Fruit fly (Drosophila melanogaster) whole organism, embryonic: ENCODE data around the gene Rab9Db.

Experiments
- Abd-B ChIP-seq: fragments of 200-800 bp; sonication (Bioruptor generic); optimal IDR thresholded peaks from 2 replicates; lab custom pipeline; 2018; ENCODE audit warnings: missing biosample characterization, mild to moderate bottlenecking, missing genetic modification characterization, moderate library complexity
- Ada2b ChIP-seq: fragments of 200-800 bp; sonication (Bioruptor generic); IDR thresholded peaks from 2 replicates; pipeline ENCODE4 v1.3.6; 2022; ENCODE audit warnings: missing biosample characterization, missing genetic modification characterization
- Bdp1 ChIP-seq: fragments of 200-800 bp; sonication (Bioruptor generic); optimal IDR thresholded peaks from 3 replicates; lab custom pipeline; 2016; ENCODE audit warnings: missing biosample characterization, missing genetic modification characterization
- Blimp-1 ChIP-seq: fragments of 200-800 bp; sonication (Bioruptor generic); optimal IDR thresholded peaks from 3 replicates; lab custom pipeline; 2018; ENCODE audit warnings: missing biosample characterization, missing genetic modification characterization, mild to moderate bottlenecking, moderate library complexity, missing genetic modification reagents
- CG11456 ChIP-seq: fragments of 200-800 bp; sonication (Bioruptor generic); IDR thresholded peaks from 3 replicates; pipeline ENCODE4 v1.3.6; 2022; ENCODE audit warnings: missing biosample characterization, missing genetic modification characterization
- CG12219 ChIP-seq: fragments of 200-800 bp; sonication (Bioruptor generic); optimal IDR thresholded peaks from 3 replicates; lab custom pipeline; 2018; ENCODE audit warnings: missing biosample characterization, mild to moderate bottlenecking, missing genetic modification characterization
- CG12659 ChIP-seq: fragments of 200-800 bp; sonication (Bioruptor generic); optimal IDR thresholded peaks from 3 replicates; lab custom pipeline; 2017; ENCODE audit warnings: mild to moderate bottlenecking, missing biosample characterization, missing genetic modification reagents, missing genetic modification characterization
- CG12942 ChIP-seq: fragments of 200-800 bp; sonication (Bioruptor generic); optimal IDR thresholded peaks from 3 replicates; lab custom pipeline; 2016; ENCODE audit warnings: missing biosample characterization, missing genetic modification characterization
- CG14667 ChIP-seq: fragments of 200-800 bp; sonication (Bioruptor generic); IDR thresholded peaks from 2 replicates; pipeline ENCODE4 v1.3.6; 2022; ENCODE audit warnings: missing biosample characterization, missing genetic modification characterization
- CG14710 ChIP-seq: fragments of 200-800 bp; sonication (Bioruptor generic); optimal IDR thresholded peaks from 3 replicates; lab custom pipeline; 2019; ENCODE audit warnings: missing biosample characterization, mild to moderate bottlenecking, missing genetic modification characterization, moderate library complexity
- CG15696 ChIP-seq: fragments of 200-800 bp; sonication (Bioruptor generic); optimal IDR thresholded peaks from 2 replicates; lab custom pipeline; 2019; ENCODE audit warnings: missing biosample characterization, mild to moderate bottlenecking, missing genetic modification characterization, moderate library complexity
- CG16779 ChIP-seq: fragments of 200-800 bp; sonication (Bioruptor generic); IDR thresholded peaks from 2 replicates; pipeline ENCODE4 v1.3.6; 2022; ENCODE audit warnings: missing biosample characterization, missing genetic modification characterization
- CG16815 ChIP-seq: fragments of 200-800 bp; sonication (Bioruptor generic); optimal IDR thresholded peaks from 3 replicates; lab custom pipeline; 2017; ENCODE audit warnings: missing biosample characterization, mild to moderate bottlenecking, missing genetic modification characterization
- CG18011 ChIP-seq: fragments of 200-800 bp; sonication (Bioruptor generic); optimal IDR thresholded peaks from 2 replicates; lab custom pipeline; 2017; ENCODE audit warnings: missing biosample characterization, missing genetic modification characterization, mild to moderate bottlenecking, moderate library complexity, missing genotype
- CG18619 ChIP-seq: fragments of 200-800 bp; sonication (Bioruptor generic); optimal IDR thresholded peaks from 3 replicates; lab custom pipeline; 2017; ENCODE audit warnings: missing biosample characterization, mild to moderate bottlenecking, missing genetic modification characterization
- CG2712 ChIP-seq: fragments of 200-800 bp; optimal IDR thresholded peaks from 3 replicates; lab custom pipeline; 2019; ENCODE audit warnings: missing biosample characterization, mild to moderate bottlenecking, missing genetic modification characterization, moderate library complexity
- CG33557 ChIP-seq: fragments of 200-800 bp; sonication (Bioruptor generic); optimal IDR thresholded peaks from 2 replicates; lab custom pipeline; 2019; ENCODE audit warnings: missing biosample characterization, mild to moderate bottlenecking, missing genetic modification characterization, moderate library complexity
- CG4404 ChIP-seq: fragments of 200-800 bp; sonication (Bioruptor generic); IDR thresholded peaks from 2 replicates; pipeline ENCODE4 v1.3.6; 2022; ENCODE audit warnings: missing biosample characterization, missing genetic modification characterization
- CG4424 ChIP-seq: fragments of 200-800 bp; sonication (Bioruptor generic); optimal IDR thresholded peaks from 3 replicates; lab custom pipeline; 2016; ENCODE audit warnings: missing biosample characterization, missing genetic modification characterization
- CG6765 ChIP-seq: fragments of 200-800 bp; sonication (Bioruptor generic); optimal IDR thresholded peaks from 3 replicates; lab custom pipeline; 2017; ENCODE audit warnings: missing biosample characterization, mild to moderate bottlenecking, missing genetic modification characterization
- CG8944 ChIP-seq: fragments of 200-800 bp; sonication (Bioruptor generic); optimal IDR thresholded peaks from 3 replicates; lab custom pipeline; 2016; ENCODE audit warnings: missing biosample characterization, missing genetic modification characterization
- Deaf1 ChIP-seq: fragments of 200-800 bp; optimal IDR thresholded peaks from 3 replicates; lab custom pipeline; 2019; ENCODE audit warnings: missing biosample characterization, mild to moderate bottlenecking, missing genetic modification characterization, moderate library complexity
- Dip3 ChIP-seq: fragments of 200-800 bp; sonication (Bioruptor generic); optimal IDR thresholded peaks from 3 replicates; lab custom pipeline; 2016; ENCODE audit warnings: missing biosample characterization, missing genetic modification characterization
- Drgx ChIP-seq: fragments of 200-800 bp; sonication (Bioruptor generic); IDR thresholded peaks from 2 replicates; pipeline ENCODE4 v1.3.6; 2022; ENCODE audit warnings: missing biosample characterization, missing genetic modification characterization
- Fer1 ChIP-seq: fragments of 200-800 bp; sonication (Bioruptor generic); optimal IDR thresholded peaks from 2 replicates; lab custom pipeline; 2017; ENCODE audit warnings: missing biosample characterization, mild to moderate bottlenecking, missing genetic modification characterization
- Fer3 ChIP-seq: fragments of 200-800 bp; sonication (Bioruptor generic); optimal IDR thresholded peaks from 2 replicates; lab custom pipeline; 2018; ENCODE audit warnings: missing biosample characterization, mild to moderate bottlenecking, missing genetic modification characterization, moderate library complexity
- HLH54F ChIP-seq: fragments of 200-800 bp; sonication (Bioruptor generic); optimal IDR thresholded peaks from 3 replicates; lab custom pipeline; 2016; ENCODE audit warnings: missing biosample characterization, missing genetic modification characterization
- Lhr ChIP-seq: fragments of 200-800 bp; sonication (Bioruptor generic); optimal IDR thresholded peaks from 3 replicates; lab custom pipeline; 2017; ENCODE audit warnings: mild to moderate bottlenecking, missing biosample characterization, missing genetic modification reagents, missing genetic modification characterization
- Nf-YC ChIP-seq: fragments of 200-800 bp; optimal IDR thresholded peaks from 3 replicates; lab custom pipeline; 2019; ENCODE audit warnings: missing biosample characterization, mild to moderate bottlenecking, missing genetic modification characterization, moderate library complexity
- Pdp1 ChIP-seq, 2 experiments: fragments of 200-800 bp; sonication (Bioruptor generic); optimal IDR thresholded peaks; 3 replicates each; lab custom pipeline; 2016; ENCODE audit warnings: missing biosample characterization in 2 of 2, missing genetic modification characterization in 2 of 2, mild to moderate bottlenecking in 1 of 2, moderate library complexity in 1 of 2
- Ptx1 ChIP-seq: fragments of 200-800 bp; sonication (Bioruptor generic); IDR thresholded peaks from 2 replicates; pipeline ENCODE4 v1.3.6; 2022; ENCODE audit warnings: missing biosample characterization, missing genetic modification characterization
- Sox102F ChIP-seq: fragments of 200-800 bp; sonication (Bioruptor generic); optimal IDR thresholded peaks from 2 replicates; lab custom pipeline; 2018; ENCODE audit warnings: missing biosample characterization, mild to moderate bottlenecking, missing genetic modification characterization, moderate library complexity
- TFAM ChIP-seq: fragments of 200-800 bp; sonication (Bioruptor generic); optimal IDR thresholded peaks from 2 replicates; lab custom pipeline; 2017; ENCODE audit warnings: missing biosample characterization, missing genetic modification characterization, inconsistent platforms
- Xrp1 ChIP-seq: fragments of 200-800 bp; sonication (Bioruptor generic); IDR thresholded peaks from 2 replicates; pipeline ENCODE4 v1.3.6; 2022; ENCODE audit warnings: missing biosample characterization, missing genetic modification characterization
- al ChIP-seq: fragments of 200-800 bp; sonication (Bioruptor generic); IDR thresholded peaks from 2 replicates; pipeline ENCODE4 v1.3.6; 2022; ENCODE audit warnings: missing biosample characterization, missing genetic modification characterization
- bigmax ChIP-seq: fragments of 200-800 bp; sonication (Bioruptor generic); optimal IDR thresholded peaks from 2 replicates; lab custom pipeline; 2018; ENCODE audit warnings: missing biosample characterization, mild to moderate bottlenecking, missing genetic modification characterization
- da ChIP-seq: fragments of 200-800 bp; sonication (Bioruptor generic); optimal IDR thresholded peaks from 2 replicates; lab custom pipeline; 2016; ENCODE audit warnings: missing biosample characterization, missing genetic modification characterization
- gro ChIP-seq: fragments of 200-800 bp; sonication (Bioruptor generic); optimal IDR thresholded peaks from 2 replicates; lab custom pipeline; 2016; ENCODE audit warnings: missing biosample characterization, missing genetic modification characterization
- ind ChIP-seq: fragments of 200-800 bp; sonication (Bioruptor generic); optimal IDR thresholded peaks from 3 replicates; lab custom pipeline; 2016; ENCODE audit warnings: missing biosample characterization, missing genetic modification characterization
- lola ChIP-seq, 3 experiments: fragments of >200 bp in 2 of 3; fragments of 200-800 bp in 1 of 3; sonication (Bioruptor generic) in 1 of 3; optimal IDR thresholded peaks; 2 replicates each; lab custom pipeline; 2017 to 2019; ENCODE audit warnings: missing biosample characterization in 3 of 3, missing genetic modification characterization in 3 of 3, mild to moderate bottlenecking in 1 of 3, moderate library complexity in 1 of 3
- mirr ChIP-seq: fragments of 200-800 bp; sonication (Bioruptor generic); optimal IDR thresholded peaks from 3 replicates; lab custom pipeline; 2018; ENCODE audit warnings: missing biosample characterization, mild to moderate bottlenecking, missing genetic modification characterization
- nerfin-1 ChIP-seq: fragments of 200-800 bp; sonication (Bioruptor generic); optimal IDR thresholded peaks from 3 replicates; lab custom pipeline; 2019; ENCODE audit warnings: missing biosample characterization, mild to moderate bottlenecking, missing genetic modification characterization, moderate library complexity
- sd ChIP-seq: fragments of 200-800 bp; sonication (Bioruptor generic); optimal IDR thresholded peaks from 3 replicates; lab custom pipeline; 2018; ENCODE audit warnings: missing biosample characterization, mild to moderate bottlenecking, missing genetic modification characterization, moderate library complexity
- shn ChIP-seq: fragments of 200-800 bp; sonication (Bioruptor generic); optimal IDR thresholded peaks from 3 replicates; lab custom pipeline; 2016; ENCODE audit warnings: missing biosample characterization, missing genetic modification characterization
- sna ChIP-seq: fragments of 200-800 bp; sonication (Bioruptor generic); IDR thresholded peaks from 2 replicates; pipeline ENCODE4 v1.3.6; 2022; ENCODE audit warnings: missing biosample characterization, missing genetic modification characterization; ENCODE audit not compliant: partially characterized antibody
- sob ChIP-seq: fragments of 200-800 bp; sonication (Bioruptor generic); IDR thresholded peaks from 2 replicates; pipeline ENCODE4 v1.3.6; 2022; ENCODE audit warnings: missing biosample characterization, missing genetic modification characterization
- sr ChIP-seq: fragments of 200-800 bp; sonication (Bioruptor generic); IDR thresholded peaks from 3 replicates; pipeline ENCODE4 v1.3.6; 2022; ENCODE audit warnings: missing biosample characterization, missing genetic modification characterization
- usp ChIP-seq: fragments of >200 bp; optimal IDR thresholded peaks from 2 replicates; lab custom pipeline; 2017; ENCODE audit warnings: missing biosample characterization, missing genetic modification characterization
- zfh2 ChIP-seq: fragments of 200-800 bp; sonication (Bioruptor generic); optimal IDR thresholded peaks from 2 replicates; lab custom pipeline; 2016; ENCODE audit warnings: missing biosample characterization, missing genetic modification characterization

The Rab9Db gene

dm6 chrX:10602057-10602764, 20.8 kb downstream of the Rab9Db start, which contains the start of gene CG1628 (continued):
- no peak for TF ChIP-seq CG14667 (GFP tag; lab: Robert Waterston, UW)
- no peak for TF ChIP-seq ind (GFP tag; lab: Kevin White, UChicago)
- TF ChIP-seq Ptx1 = no peak
- TF ChIP-seq zfh2 = no peak
- no peak for TF ChIP-seq usp (GFP tag; lab: Kevin White, UChicago)
- TF ChIP-seq CG16779 (GFP tag; lab: Robert Waterston, UW) = no peak
- no peak for TF ChIP-seq shn (GFP tag; lab: Kevin White, UChicago)
- 0 out of 3 replicates have a peak, but pooled peaks have one; percentile 47 for TF ChIP-seq CG11456 (GFP tag; lab: Robert Waterston, UW)
- no peak for TF ChIP-seq CG16815
- peak; percentile 64; the same call in 1 of the 3 replicates for TF ChIP-seq sr (GFP tag; lab: Robert Waterston, UW)
- TF ChIP-seq CG33557 (GFP tag; lab: Kevin White, UChicago) = peak; percentile 8
- TF ChIP-seq nerfin-1 = no peak
- TF ChIP-seq TFAM (GFP tag; lab: Kevin White, UChicago) = no peak
- TF ChIP-seq Drgx (GFP tag; lab: Robert Waterston, UW) = peak; percentile 33; the same call in 1 of the 2 replicates
- TF ChIP-seq CG15696 = no peak
- TF ChIP-seq Sox102F (GFP tag; lab: Kevin White, UChicago) = no peak
- peak; percentile 18 for TF ChIP-seq CG2712 (tag; lab: Kevin White, UChicago)
- TF ChIP-seq gro (GFP tag; lab: Kevin White, UChicago) = no peak
- TF ChIP-seq mirr = peak; percentile 38
- no peak for TF ChIP-seq Bdp1 (GFP tag; lab: Kevin White, UChicago)
- TF ChIP-seq Nf-YC (tag; lab: Kevin White, UChicago) = peak; percentile 79
- peak; percentile 99 for TF ChIP-seq Deaf1 (tag; lab: Kevin White, UChicago)
- TF ChIP-seq Lhr (GFP tag; lab: Kevin White, UChicago) = no peak
- TF ChIP-seq CG4424 (GFP tag; lab: Kevin White, UChicago) = no peak
- TF ChIP-seq bigmax (GFP tag; lab: Kevin White, UChicago) = peak; percentile 33
- peak; percentile 31 for TF ChIP-seq CG14710
- TF ChIP-seq CG12659 (GFP tag; lab: Kevin White, UChicago) = peak; percentile 30
- no peak for TF ChIP-seq HLH54F (GFP tag; lab: Kevin White, UChicago)
- peak in 1 of 2 experiments; percentile 23 for TF ChIP-seq Pdp1 (GFP tag; optimal IDR thresholded peaks at IDR 0.05; lab: Kevin White, UChicago)
- TF ChIP-seq CG6765 (GFP tag; lab: Kevin White, UChicago) = no peak
- no peak for TF ChIP-seq sna (GFP tag; lab: Robert Waterston, UW)
- peak in 1 of 3 experiments; percentile 13 for TF ChIP-seq lola (GFP tag; optimal IDR thresholded peaks at IDR 0.05; lab: Kevin White, UChicago)
- no peak for TF ChIP-seq Dip3 (GFP tag; lab: Kevin White, UChicago)
- TF ChIP-seq CG12942 (GFP tag; lab: Kevin White, UChicago) = no peak
- TF ChIP-seq CG18619 (GFP tag; lab: Kevin White, UChicago) = no peak
- peak; percentile 57; the same call in 1 of the 2 replicates for TF ChIP-seq sob
- TF ChIP-seq CG8944 (GFP tag; lab: Kevin White, UChicago) = no peak
- peak; percentile 54 for TF ChIP-seq Fer1 (GFP tag; lab: Kevin White, UChicago)
- TF ChIP-seq al (GFP tag; lab: Robert Waterston, UW) = 0 out of 2 replicates have a peak, but pooled peaks have one; percentile 8
- no peak for TF ChIP-seq CG18011
- no peak for TF ChIP-seq Abd-B (GFP tag; lab: Kevin White, UChicago)
- TF ChIP-seq CG4404 = no peak
- TF ChIP-seq Xrp1 = no peak
- TF ChIP-seq Fer3 (tag; lab: Kevin White, UChicago) = peak; percentile 25
- no peak for TF ChIP-seq da (GFP tag; lab: Kevin White, UChicago)
- no peak for TF ChIP-seq Ada2b (GFP tag; lab: Robert Waterston, UW)
- no peak for TF ChIP-seq Blimp-1 (GFP tag; lab: Kevin White, UChicago)
- no peak for TF ChIP-seq sd
- peak; percentile 22 for TF ChIP-seq CG12219 (GFP tag; lab: Kevin White, UChicago)
